Worm (Caenorhabditis elegans) whole organism, midembryonic: ENCODE data around the gene fbxa-59.

Experiments used
- T22C8.4 ChIP-seq: fragments of 200-800 bp; sonication (Bioruptor generic); IDR thresholded peaks from 2 replicates; pipeline ENCODE4 v1.3.6; 2022; ENCODE audit warnings: missing genetic modification characterization, missing compliant biosample characterization
- cog-1 ChIP-seq: sonication (generic microtip); optimal IDR thresholded peaks from 2 replicates; lab custom pipeline; 2016; ENCODE audit warnings: missing genetic modification characterization, missing compliant biosample characterization
- flt-1 ChIP-seq: fragments of 200-800 bp; sonication (Bioruptor generic); IDR thresholded peaks from 2 replicates; pipeline ENCODE4 v1.3.6; 2022; ENCODE audit warnings: missing genetic modification characterization, missing compliant biosample characterization
- med-1 ChIP-seq: sonication (generic microtip); optimal IDR thresholded peaks from 2 replicates; lab custom pipeline; 2017; ENCODE audit warnings: missing genetic modification characterization, mild to moderate bottlenecking, missing compliant biosample characterization, antibody characterized with exemption, missing genetic modification reagents; ENCODE audit not compliant: insufficient read depth
- tab-1 ChIP-seq: fragments of 200-800 bp; sonication (Bioruptor generic); IDR thresholded peaks from 2 replicates; pipeline ENCODE4 v1.3.6; 2022; ENCODE audit warnings: missing genetic modification characterization, missing compliant biosample characterization
- ztf-23 ChIP-seq: fragments of 200-800 bp; sonication (Bioruptor generic); IDR thresholded peaks from 2 replicates; pipeline ENCODE4 v1.3.6; 2022; ENCODE audit warnings: missing genetic modification reagents, missing genetic modification characterization, missing compliant biosample characterization
- ztf-29 ChIP-seq: fragments of 200-800 bp; sonication (Bioruptor generic); IDR thresholded peaks from 2 replicates; pipeline ENCODE4 v1.3.6; 2022; ENCODE audit warnings: missing genetic modification reagents, missing genetic modification characterization, missing compliant biosample characterization

DNA sequence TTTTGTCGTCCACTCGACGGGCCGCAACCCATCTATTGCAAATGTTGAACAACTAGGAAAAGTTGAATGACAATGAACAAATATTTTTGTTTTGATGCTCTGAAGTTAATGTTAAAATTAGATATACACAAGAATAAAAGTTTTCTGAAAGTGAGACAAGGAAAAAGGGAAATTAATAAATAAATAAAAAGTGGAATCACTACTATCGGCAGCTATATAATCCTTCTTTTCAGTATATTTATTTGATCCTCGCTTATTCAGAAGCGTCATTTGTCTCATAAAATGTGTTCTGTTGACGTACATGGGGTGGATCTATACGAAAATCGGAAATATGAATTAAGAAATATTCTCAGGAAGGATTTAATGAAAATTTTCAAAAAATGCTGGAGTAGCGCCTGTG lies 17.1 kb downstream of the fbxa-59 start, which contains the start of gene pef-1:
- no peak for TF ChIP-seq med-1 (GFP tag; lab: Kevin White, UChicago)
- TF ChIP-seq ztf-29 (GFP tag; lab: Robert Waterston, UW): no peak
- TF ChIP-seq tab-1 (GFP tag; lab: Robert Waterston, UW): no peak
- TF ChIP-seq ztf-23 (GFP tag; lab: Robert Waterston, UW): no peak
- no peak for TF ChIP-seq cog-1 (tag; lab: Kevin White, UChicago)
- no peak for TF ChIP-seq T22C8.4 (GFP tag; lab: Robert Waterston, UW)
- TF ChIP-seq flt-1 (GFP tag; lab: Robert Waterston, UW): no peak
